Worm (Caenorhabditis elegans): Measurements from ENCODE around the gene irg-3.

DNA sequence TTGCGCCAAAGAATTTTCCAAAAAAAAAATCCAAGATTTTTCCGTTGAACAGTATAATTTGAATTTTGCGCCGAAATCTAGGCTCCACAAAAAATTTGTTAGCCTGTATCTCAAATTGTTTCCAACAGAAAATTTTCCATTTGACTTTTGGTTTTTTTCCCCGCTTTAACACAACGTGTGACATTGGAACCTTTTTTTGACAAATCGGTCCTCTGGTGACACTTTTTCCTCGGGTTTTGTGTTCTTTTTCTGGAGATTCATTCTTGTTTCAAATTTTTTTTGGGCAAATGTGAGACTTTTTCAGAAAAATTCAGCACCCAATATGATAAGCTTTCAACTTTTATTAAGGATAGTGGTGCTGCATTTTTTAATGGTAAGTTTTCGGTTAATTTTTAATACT is 16.0 kb downstream of the irg-3 start, which contains the start of gene acr-17:
- TF ChIP-seq tag-97 (GFP tag; IDR thresholded peaks at IDR 0.05) (no peak), nhr-11 (tag; optimal IDR thresholded peaks at IDR 0.05) (no peak), ZK337.2 (GFP tag; IDR thresholded peaks at IDR 0.05) (no peak), egl-27 (tag; optimal IDR thresholded peaks at IDR 0.05) (no peak)
